Worm (Caenorhabditis elegans): ENCODE results near the gene F13B12.2.

ce11 chrIV:10421256-10421655, 7.7 kb downstream of the F13B12.2 start:
- TF ChIP-seq F13C5.2 (tag; optimal IDR thresholded peaks at IDR 0.05): no peak
- TF ChIP-seq ama-1 (optimal IDR thresholded peaks at IDR 0.05): no peak
- TF ChIP-seq ets-7 (tag; optimal IDR thresholded peaks at IDR 0.05): no peak

All from whole organism, early embryonic.